Fruit fly (Drosophila melanogaster) whole organism, embryonic: ENCODE measurements around the gene CG7739.
A peak's percentile ranks its signal among the peaks of the same experiment; 100 is the strongest.

ENCODE experiments used
- Asciz ChIP-seq: fragments of 200-800 bp; sonication (Bioruptor generic); optimal IDR thresholded peaks from 2 replicates; lab custom pipeline; 2017; ENCODE audit warnings: missing biosample characterization, mild to moderate bottlenecking, missing genetic modification characterization, missing genetic modification reagents
- Blimp-1 ChIP-seq: fragments of 200-800 bp; sonication (Bioruptor generic); optimal IDR thresholded peaks from 3 replicates; lab custom pipeline; 2018; ENCODE audit warnings: missing biosample characterization, missing genetic modification characterization, mild to moderate bottlenecking, moderate library complexity, missing genetic modification reagents
- CG10147 ChIP-seq: fragments of 200-800 bp; sonication (Bioruptor generic); optimal IDR thresholded peaks from 2 replicates; lab custom pipeline; 2019; ENCODE audit warnings: missing biosample characterization, mild to moderate bottlenecking, missing genetic modification characterization, moderate library complexity
- CG10209 ChIP-seq: fragments of 200-800 bp; sonication (Bioruptor generic); optimal IDR thresholded peaks from 3 replicates; lab custom pipeline; 2017; ENCODE audit warnings: missing biosample characterization, mild to moderate bottlenecking, missing genetic modification characterization, missing genetic modification reagents
- CG10274 ChIP-seq: fragments of 200-800 bp; sonication (Bioruptor generic); optimal IDR thresholded peaks from 3 replicates; lab custom pipeline; 2017; ENCODE audit warnings: missing biosample characterization, mild to moderate bottlenecking, missing genetic modification characterization
- CG10321 ChIP-seq: fragments of 200-800 bp; sonication (Bioruptor generic); IDR thresholded peaks from 2 replicates; pipeline ENCODE4 v1.3.6; 2022; ENCODE audit warnings: missing biosample characterization, missing genetic modification characterization
- CG12299 ChIP-seq: fragments of 200-800 bp; sonication (Bioruptor generic); optimal IDR thresholded peaks from 2 replicates; lab custom pipeline; 2018; ENCODE audit warnings: missing biosample characterization, mild to moderate bottlenecking, missing genetic modification characterization
- CG13624 ChIP-seq: fragments of 200-800 bp; sonication (Bioruptor generic); optimal IDR thresholded peaks from 2 replicates; lab custom pipeline; 2016; ENCODE audit warnings: missing biosample characterization, missing genetic modification characterization
- CG15479 ChIP-seq: fragments of 200-800 bp; sonication (Bioruptor generic); optimal IDR thresholded peaks from 3 replicates; lab custom pipeline; 2019; ENCODE audit warnings: missing biosample characterization, mild to moderate bottlenecking, missing genetic modification characterization, moderate library complexity
- CG1602 ChIP-seq: fragments of 200-800 bp; sonication (Bioruptor generic); optimal IDR thresholded peaks from 3 replicates; lab custom pipeline; 2016; ENCODE audit warnings: missing biosample characterization, missing genetic modification characterization
- CG18764 ChIP-seq: fragments of 200-800 bp; sonication (Bioruptor generic); optimal IDR thresholded peaks from 3 replicates; lab custom pipeline; 2016; ENCODE audit warnings: missing biosample characterization, missing genetic modification characterization
- CG2875 ChIP-seq: fragments of 200-800 bp; sonication (Bioruptor generic); optimal IDR thresholded peaks from 2 replicates; lab custom pipeline; 2017; ENCODE audit warnings: missing biosample characterization, mild to moderate bottlenecking, missing genetic modification characterization, missing genetic modification reagents
- CG4328 ChIP-seq: fragments of 200-800 bp; sonication (Bioruptor generic); optimal IDR thresholded peaks from 3 replicates; lab custom pipeline; 2017; ENCODE audit warnings: missing biosample characterization, missing genetic modification reagents, missing genetic modification characterization
- CG6854 ChIP-seq: fragments of 200-800 bp; sonication (Bioruptor generic); optimal IDR thresholded peaks from 3 replicates; lab custom pipeline; 2017; ENCODE audit warnings: missing biosample characterization, mild to moderate bottlenecking, missing genetic modification characterization
- CG7745 ChIP-seq: fragments of 200-800 bp; sonication (Bioruptor generic); optimal IDR thresholded peaks from 2 replicates; lab custom pipeline; 2018; ENCODE audit warnings: missing biosample characterization, mild to moderate bottlenecking, missing genetic modification characterization, moderate library complexity
- Dad ChIP-seq: fragments of 200-800 bp; sonication (Bioruptor generic); optimal IDR thresholded peaks from 3 replicates; lab custom pipeline; 2016; ENCODE audit warnings: missing biosample characterization, missing genetic modification characterization
- HLH4C ChIP-seq: fragments of 200-800 bp; sonication (Bioruptor generic); IDR thresholded peaks from 3 replicates; pipeline ENCODE4 v1.3.6; 2022; ENCODE audit warnings: missing biosample characterization, missing genetic modification characterization; ENCODE audit not compliant: partially characterized antibody
- Hsf ChIP-seq: fragments of 200-800 bp; sonication (Bioruptor generic); optimal IDR thresholded peaks from 3 replicates; lab custom pipeline; 2016; ENCODE audit warnings: missing biosample characterization, missing genetic modification characterization
- MTF-1 ChIP-seq: fragments of 200-800 bp; sonication (Bioruptor generic); optimal IDR thresholded peaks from 2 replicates; lab custom pipeline; 2018; ENCODE audit warnings: missing biosample characterization, mild to moderate bottlenecking, missing genetic modification characterization, borderline replicate concordance
- Med ChIP-seq: fragments of 200-800 bp; sonication (Bioruptor generic); peaks from one replicate; lab custom pipeline; 2016; ENCODE audit warnings: missing biosample characterization, missing genetic modification characterization, mild to moderate bottlenecking, inconsistent platforms, moderate library complexity
- Mrtf ChIP-seq: fragments of 200-800 bp; sonication (Bioruptor generic); IDR thresholded peaks from 3 replicates; pipeline ENCODE4 v1.3.6; 2022; ENCODE audit warnings: missing biosample characterization, missing genetic modification characterization
- Scr ChIP-seq: fragments of 200-800 bp; sonication (Bioruptor generic); IDR thresholded peaks from 2 replicates; pipeline ENCODE4 v1.3.6; 2022; ENCODE audit warnings: missing biosample characterization, missing genetic modification characterization; ENCODE audit not compliant: partially characterized antibody
- Usf ChIP-seq: fragments of 200-800 bp; sonication (Bioruptor generic); optimal IDR thresholded peaks from 2 replicates; lab custom pipeline; 2017; ENCODE audit warnings: missing genotype, missing biosample characterization, missing genetic modification characterization
- YL-1 ChIP-seq: fragments of 200-800 bp; sonication (Bioruptor generic); optimal IDR thresholded peaks from 3 replicates; lab custom pipeline; 2017; ENCODE audit warnings: missing biosample characterization, mild to moderate bottlenecking, missing genetic modification characterization
- ap ChIP-seq: fragments of 200-800 bp; sonication (Bioruptor generic); IDR thresholded peaks from 2 replicates; pipeline ENCODE4 v1.3.6; 2022; ENCODE audit warnings: missing biosample characterization, missing genetic modification characterization
- ara ChIP-seq: fragments of 200-800 bp; sonication (Bioruptor generic); IDR thresholded peaks from 2 replicates; pipeline ENCODE4 v1.3.6; 2022; ENCODE audit warnings: missing biosample characterization, missing genetic modification characterization
- crp ChIP-seq, 2 experiments: fragments of 200-800 bp; sonication (Bioruptor generic); optimal IDR thresholded peaks; 2 replicates in 1 of 2; 3 replicates in 1 of 2; lab custom pipeline; 2017; ENCODE audit warnings: missing biosample characterization in 2 of 2, missing genetic modification characterization in 2 of 2, mild to moderate bottlenecking in 1 of 2, moderate library complexity in 1 of 2
- cwo ChIP-seq: fragments of 200-800 bp; sonication (Bioruptor generic); optimal IDR thresholded peaks from 3 replicates; lab custom pipeline; 2017; ENCODE audit warnings: missing biosample characterization, missing genetic modification characterization, mild to moderate bottlenecking, moderate library complexity, missing genetic modification reagents
- dmrt99B ChIP-seq: fragments of 200-800 bp; sonication (Bioruptor generic); optimal IDR thresholded peaks from 2 replicates; lab custom pipeline; 2018; ENCODE audit warnings: missing biosample characterization, mild to moderate bottlenecking, missing genetic modification characterization, moderate library complexity
- en ChIP-seq: fragments of 200-800 bp; sonication (Bioruptor generic); optimal IDR thresholded peaks from 2 replicates; lab custom pipeline; 2016; ENCODE audit warnings: missing biosample characterization, missing genetic modification characterization
- eve ChIP-seq, 2 experiments: fragments of >200 bp; optimal IDR thresholded peaks; 2 replicates each; lab custom pipeline; 2017; ENCODE audit warnings: missing biosample characterization in 2 of 2, missing genetic modification characterization in 2 of 2
- exex ChIP-seq: fragments of 200-800 bp; sonication (Bioruptor generic); optimal IDR thresholded peaks from 4 replicates; lab custom pipeline; 2018; ENCODE audit warnings: missing biosample characterization, mild to moderate bottlenecking, missing genetic modification characterization, moderate library complexity
- fd102C ChIP-seq: fragments of 200-800 bp; sonication (Bioruptor generic); optimal IDR thresholded peaks from 2 replicates; lab custom pipeline; 2018; ENCODE audit warnings: missing biosample characterization, mild to moderate bottlenecking, missing genetic modification characterization, moderate library complexity
- fu2 ChIP-seq: fragments of 200-800 bp; sonication (Bioruptor generic); optimal IDR thresholded peaks from 2 replicates; lab custom pipeline; 2016; ENCODE audit warnings: missing biosample characterization, missing genetic modification characterization
- jigr1 ChIP-seq: fragments of 200-800 bp; sonication (Bioruptor generic); IDR thresholded peaks from 3 replicates; pipeline ENCODE4 v1.3.6; 2022; ENCODE audit warnings: missing biosample characterization, missing genetic modification characterization
- jumu ChIP-seq: fragments of 200-800 bp; sonication (Bioruptor generic); optimal IDR thresholded peaks from 3 replicates; lab custom pipeline; 2016; ENCODE audit warnings: missing biosample characterization, missing genetic modification characterization
- lov ChIP-seq, 2 experiments: fragments of 200-800 bp in 1 of 2; fragments of >200 bp in 1 of 2; sonication (Bioruptor generic) in 1 of 2; IDR thresholded peaks in 1 of 2; optimal IDR thresholded peaks in 1 of 2; 2 replicates in 1 of 2; 3 replicates in 1 of 2; pipeline versions ENCODE4 v1.3.6 to Lab custom; 2017 to 2022; ENCODE audit warnings: missing biosample characterization in 1 of 2, missing genetic modification characterization in 1 of 2
- nau ChIP-seq: fragments of 200-800 bp; sonication (Bioruptor generic); optimal IDR thresholded peaks from 3 replicates; lab custom pipeline; 2017; ENCODE audit warnings: missing biosample characterization, mild to moderate bottlenecking, missing genetic modification characterization, missing genetic modification reagents
- nom ChIP-seq: fragments of 200-800 bp; sonication (Bioruptor generic); optimal IDR thresholded peaks from 2 replicates; lab custom pipeline; 2017; ENCODE audit warnings: missing biosample characterization, missing genetic modification characterization, mild to moderate bottlenecking, moderate library complexity, missing genetic modification reagents
- peb ChIP-seq: fragments of 200-800 bp; sonication (Bioruptor generic); IDR thresholded peaks from 2 replicates; pipeline ENCODE4 v1.3.6; 2022; ENCODE audit warnings: missing biosample characterization, missing genetic modification characterization
- row ChIP-seq: fragments of 200-800 bp; sonication (Bioruptor generic); IDR thresholded peaks from 3 replicates; pipeline ENCODE4 v1.3.6; 2022; ENCODE audit warnings: missing biosample characterization, missing genetic modification characterization
- run ChIP-seq: fragments of 200-800 bp; sonication (Bioruptor generic); optimal IDR thresholded peaks from 3 replicates; lab custom pipeline; 2018; ENCODE audit warnings: missing biosample characterization, mild to moderate bottlenecking, missing genetic modification characterization
- sens ChIP-seq: fragments of 200-800 bp; sonication (Bioruptor generic); peaks from one replicate; lab custom pipeline; 2016; ENCODE audit warnings: missing biosample characterization, missing genetic modification characterization
- tgo ChIP-seq: fragments of 200-800 bp; sonication (Bioruptor generic); IDR thresholded peaks from 3 replicates; pipeline ENCODE4 v1.3.6; 2022; ENCODE audit warnings: missing biosample characterization, missing genetic modification characterization
- toy ChIP-seq: fragments of 200-800 bp; sonication (Bioruptor generic); IDR thresholded peaks from 2 replicates; pipeline ENCODE4 v1.3.6; 2022; ENCODE audit warnings: missing biosample characterization, missing genetic modification characterization
- ttk ChIP-seq: fragments of 200-800 bp; sonication (Bioruptor generic); IDR thresholded peaks from 2 replicates; pipeline ENCODE4 v2.1.2; 2022; ENCODE audit warnings: missing biosample characterization, missing genetic modification characterization
- twi ChIP-seq: fragments of 200-800 bp; optimal IDR thresholded peaks from 2 replicates; lab custom pipeline; 2019; ENCODE audit warnings: missing biosample characterization, mild to moderate bottlenecking, missing genetic modification characterization, moderate library complexity
- vvl ChIP-seq: fragments of 200-800 bp; sonication (Bioruptor generic); IDR thresholded peaks from 2 replicates; pipeline ENCODE4 v1.3.6; 2022; ENCODE audit warnings: missing biosample characterization, missing genetic modification characterization

Gene CG7739

dm6 chr3L:15531423-15532325 is 31.2 kb downstream of the CG7739 start, which contains the start of gene CG43248:
CG43248 (minus strand) TSS chr3L:15531473.
- TF ChIP-seq row (no peak), Blimp-1 (GFP tag; lab: Kevin White, UChicago) (peak; percentile 30), tgo (GFP tag; lab: Robert Waterston, UW) (no peak), en (GFP tag; lab: Kevin White, UChicago) (no peak), CG2875 (GFP tag; lab: Kevin White, UChicago) (no peak), nom (no peak), Usf (GFP tag; lab: Kevin White, UChicago) (no peak), crp (GFP tag; optimal IDR thresholded peaks at IDR 0.05; lab: Kevin White, UChicago) (no peak), jigr1 (GFP tag; lab: Robert Waterston, UW) (no peak), Dad (no peak), nau (GFP tag; lab: Kevin White, UChicago) (no peak), Hsf (GFP tag; lab: Kevin White, UChicago) (no peak), CG10274 (GFP tag; lab: Kevin White, UChicago) (peak; percentile 61), CG10321 (GFP tag; lab: Robert Waterston, UW) (no peak), Mrtf (GFP tag; lab: Robert Waterston, UW) (no peak), YL-1 (GFP tag; lab: Kevin White, UChicago) (no peak), sens (GFP tag; lab: Kevin White, UChicago) (peak; percentile 77), CG15479 (peak; percentile 42), vvl (GFP tag; lab: Robert Waterston, UW) (peak; percentile 32; the same call in 1 of the 2 replicates), Asciz (GFP tag; lab: Kevin White, UChicago) (no peak), Med (GFP tag; lab: Kevin White, UChicago) (peak; percentile 11), toy (no peak), fu2 (GFP tag; lab: Kevin White, UChicago) (no peak), cwo (GFP tag; lab: Kevin White, UChicago) (no peak), jumu (GFP tag; lab: Kevin White, UChicago) (no peak), run (tag; lab: Kevin White, UChicago) (no peak), CG4328 (GFP tag; lab: Kevin White, UChicago) (no peak), CG1602 (GFP tag; lab: Kevin White, UChicago) (no peak), CG10209 (no peak), CG6854 (GFP tag; lab: Kevin White, UChicago) (no peak), exex (tag; lab: Kevin White, UChicago) (peak; percentile 82), CG18764 (GFP tag; lab: Kevin White, UChicago) (no peak), eve (GFP tag; optimal IDR thresholded peaks at IDR 0.05; lab: Kevin White, UChicago) (no peak), fd102C (no peak), CG12299 (tag; lab: Kevin White, UChicago) (no peak), ap (GFP tag; lab: Robert Waterston, UW) (no peak), peb (no peak), dmrt99B (tag; lab: Kevin White, UChicago) (no peak), CG7745 (tag; lab: Kevin White, UChicago) (peak; percentile 54), twi (tag; lab: Kevin White, UChicago) (peak; percentile 11), lov (optimal IDR thresholded peaks at IDR 0.05; lab: Kevin White, UChicago) (no peak), lov (GFP tag; IDR thresholded peaks at IDR 0.05; lab: Robert Waterston, UW) (no peak), CG13624 (no peak), ara (GFP tag; lab: Robert Waterston, UW) (no peak), MTF-1 (GFP tag; lab: Kevin White, UChicago) (no peak), ttk (no peak), CG10147 (GFP tag; lab: Kevin White, UChicago) (no peak), Scr (GFP tag; lab: Robert Waterston, UW) (no peak), HLH4C (GFP tag; lab: Robert Waterston, UW) (no peak)
